In the genomic region with DNA sequence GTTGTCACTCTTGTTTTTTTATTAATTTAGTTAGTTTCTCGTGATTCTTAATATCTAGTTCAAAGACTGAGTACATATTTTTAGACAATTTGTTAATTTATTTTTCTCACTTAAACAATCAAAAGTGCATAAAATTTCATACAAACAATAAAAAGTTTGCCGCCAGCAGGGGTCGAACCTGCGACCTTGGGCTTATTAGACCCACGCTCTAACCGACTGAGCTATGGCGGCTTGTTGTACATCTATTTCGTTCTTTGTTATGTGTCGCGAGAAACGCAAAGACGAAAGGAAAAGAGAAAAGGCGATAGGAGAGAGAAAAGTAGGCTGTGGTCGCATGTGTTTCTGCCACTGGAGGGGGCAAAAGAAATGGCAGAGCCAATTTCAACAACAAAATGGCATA, we compare ENCODE assay signal across 5 worm cellular contexts.
TF ChIP-seq lines count a peak whose summit lies in the region.

No protein-coding gene starts in this region.

TF ChIP-seq in whole organism, L1 larva, 84 proteins besides CTCF, POLR2A, EP300 and RAD21 (continues in another document):
- TF ChIP-seq vab-15 (tag; optimal IDR thresholded peaks at IDR 0.05; lab: Kevin White, UChicago) (peak; percentile 65), nhr-77 (tag; optimal IDR thresholded peaks at IDR 0.05; lab: Kevin White, UChicago) (peak; percentile 73), tlp-1 (tag; optimal IDR thresholded peaks at IDR 0.05; lab: Kevin White, UChicago) (peak; percentile 80), C16A3.4 (tag; optimal IDR thresholded peaks at IDR 0.05; lab: Kevin White, UChicago) (peak; percentile 85), egl-27 (tag; optimal IDR thresholded peaks at IDR 0.05; lab: Kevin White, UChicago) (peak in 1 of 2 experiments; percentile 49), ceh-82 (tag; optimal IDR thresholded peaks at IDR 0.05; lab: Kevin White, UChicago) (peak; percentile 49 to 83 (median 70)), skn-1 (tag; optimal IDR thresholded peaks at IDR 0.05; lab: Kevin White, UChicago) (peak; percentile 74), efl-1 (optimal IDR thresholded peaks at IDR 0.05; lab: Kevin White, UChicago) (peak; percentile 25 to 42), efl-1 (GFP tag; optimal IDR thresholded peaks at IDR 0.05 in 1 of 2; lab: Kevin White, UChicago) (no peak), xbp-1 (tag; optimal IDR thresholded peaks at IDR 0.05; lab: Kevin White, UChicago) (peak; percentile 81), nhr-90 (tag; optimal IDR thresholded peaks at IDR 0.05; lab: Kevin White, UChicago; ENCODE audit: poor library complexity) (peak; percentile 70), ets-5 (GFP tag; IDR thresholded peaks at IDR 0.05; lab: Robert Waterston, UW) (peak; percentile 79; the same call in 1 of the 2 replicates), C04F5.9 (tag; optimal IDR thresholded peaks at IDR 0.05; lab: Kevin White, UChicago) (peak; percentile 25), egl-13 (tag; optimal IDR thresholded peaks at IDR 0.05; lab: Kevin White, UChicago) (peak; percentile 76), ama-1 (optimal IDR thresholded peaks at IDR 0.05; lab: Kevin White, UChicago) (no peak), unc-30 (tag; optimal IDR thresholded peaks at IDR 0.05; lab: Kevin White, UChicago) (no peak), fkh-8 (tag; optimal IDR thresholded peaks at IDR 0.05; lab: Kevin White, UChicago) (peak; percentile 89)

TF ChIP-seq in whole organism, L3 larva, 47 proteins besides CTCF, POLR2A, EP300 and RAD21 (continues in another document):
- peak; percentile 84 for TF ChIP-seq lin-39 (tag; optimal IDR thresholded peaks at IDR 0.05; lab: Kevin White, UChicago)
- TF ChIP-seq unc-39 (tag; optimal IDR thresholded peaks at IDR 0.05; lab: Kevin White, UChicago): peak; percentile 61
- peak; percentile 78 for TF ChIP-seq elt-2 (tag; optimal IDR thresholded peaks at IDR 0.05; lab: Kevin White, UChicago)
- peak; percentile 26 for TF ChIP-seq snpc-4 (tag; optimal IDR thresholded peaks at IDR 0.05; lab: Kevin White, UChicago)
- no peak for TF ChIP-seq ceh-9 (tag; optimal IDR thresholded peaks at IDR 0.05; lab: Kevin White, UChicago)
- peak in 1 of 3 experiments; percentile 40 for TF ChIP-seq elt-3 (tag; optimal IDR thresholded peaks at IDR 0.05; lab: Kevin White, UChicago)
- TF ChIP-seq nhr-76 (tag; optimal IDR thresholded peaks at IDR 0.05; lab: Kevin White, UChicago): peak; percentile 23
- peak; percentile 48 for TF ChIP-seq ztf-11 (tag; optimal IDR thresholded peaks at IDR 0.05; lab: Kevin White, UChicago)
- peak; percentile 85 for TF ChIP-seq egl-27 (tag; optimal IDR thresholded peaks at IDR 0.05; lab: Kevin White, UChicago)
- TF ChIP-seq mdl-1 (tag; optimal IDR thresholded peaks at IDR 0.05; lab: Kevin White, UChicago): no peak
- TF ChIP-seq tbx-2 (tag; optimal IDR thresholded peaks at IDR 0.05; lab: Kevin White, UChicago): peak; percentile 84
- TF ChIP-seq zag-1 (tag; optimal IDR thresholded peaks at IDR 0.05; lab: Kevin White, UChicago): no peak
- peak; percentile 10 for TF ChIP-seq mml-1 (tag; optimal IDR thresholded peaks at IDR 0.05; lab: Kevin White, UChicago)
- no peak for TF ChIP-seq ZK546.5 (tag; optimal IDR thresholded peaks at IDR 0.05; lab: Kevin White, UChicago)
- peak; percentile 75 for TF ChIP-seq pha-4 (tag; optimal IDR thresholded peaks at IDR 0.05; lab: Kevin White, UChicago)
- TF ChIP-seq fos-1 (tag; optimal IDR thresholded peaks at IDR 0.05; lab: Kevin White, UChicago): peak; percentile 29
- TF ChIP-seq unc-62 (GFP tag; optimal IDR thresholded peaks at IDR 0.05; lab: Kevin White, UChicago): peak; percentile 17
- TF ChIP-seq elt-1 (tag; optimal IDR thresholded peaks at IDR 0.05; lab: Kevin White, UChicago): no peak

TF ChIP-seq in whole organism, early embryonic, 17 proteins besides CTCF, POLR2A, EP300 and RAD21:
- TF ChIP-seq ceh-13 (GFP tag; optimal IDR thresholded peaks at IDR 0.05; lab: Kevin White, UChicago) (peak; percentile 94), tra-4 (tag; optimal IDR thresholded peaks at IDR 0.05; lab: Kevin White, UChicago) (peak; percentile 95), ceh-36 (tag; optimal IDR thresholded peaks at IDR 0.05; lab: Kevin White, UChicago) (peak; percentile 94), hmbx-1 (tag; optimal IDR thresholded peaks at IDR 0.05; lab: Kevin White, UChicago) (peak; percentile 88), ama-1 (optimal IDR thresholded peaks at IDR 0.05; lab: Kevin White, UChicago) (no peak), ets-7 (tag; optimal IDR thresholded peaks at IDR 0.05; lab: Kevin White, UChicago) (peak; percentile 88), F13C5.2 (tag; optimal IDR thresholded peaks at IDR 0.05; lab: Kevin White, UChicago) (peak; percentile 98), aly-1 (tag; optimal IDR thresholded peaks at IDR 0.05; lab: Kevin White, UChicago) (peak; percentile 94), hmg-4 (GFP tag; optimal IDR thresholded peaks at IDR 0.05; lab: Kevin White, UChicago) (peak; percentile 98), tbx-37 (GFP tag; conservative IDR thresholded peaks at IDR 0.05; lab: Robert Waterston, UW) (peak; percentile 88), pes-1 (GFP tag; IDR thresholded peaks at IDR 0.05; lab: Robert Waterston, UW) (peak; percentile 96), tbx-11 (GFP tag; IDR thresholded peaks at IDR 0.05; lab: Robert Waterston, UW) (peak; percentile 98), B0310.2 (tag; optimal IDR thresholded peaks at IDR 0.05; lab: Kevin White, UChicago) (peak; percentile 95), sea-1 (GFP tag; conservative IDR thresholded peaks at IDR 0.05; lab: Robert Waterston, UW) (peak; percentile 95), scrt-1 (GFP tag; IDR thresholded peaks at IDR 0.05; lab: Robert Waterston, UW) (peak; percentile 97), hnd-1 (tag; optimal IDR thresholded peaks at IDR 0.05; lab: Kevin White, UChicago) (peak; percentile 91), flt-1 (GFP tag; IDR thresholded peaks at IDR 0.05; lab: Robert Waterston, UW) (peak; percentile 96)

TF ChIP-seq in whole organism, midembryonic, 9 proteins besides CTCF, POLR2A, EP300 and RAD21:
- TF ChIP-seq ztf-23 (GFP tag; IDR thresholded peaks at IDR 0.05; lab: Robert Waterston, UW) (peak; percentile 97), tab-1 (GFP tag; IDR thresholded peaks at IDR 0.05; lab: Robert Waterston, UW) (peak; percentile 97), klf-2 (GFP tag; conservative IDR thresholded peaks at IDR 0.05; lab: Robert Waterston, UW) (peak; percentile 96), cog-1 (tag; optimal IDR thresholded peaks at IDR 0.05; lab: Kevin White, UChicago) (peak; percentile 99), ref-1 (GFP tag; conservative IDR thresholded peaks at IDR 0.05; lab: Robert Waterston, UW) (peak; percentile 90), ztf-29 (GFP tag; IDR thresholded peaks at IDR 0.05; lab: Robert Waterston, UW) (peak; percentile 99), flt-1 (GFP tag; IDR thresholded peaks at IDR 0.05; lab: Robert Waterston, UW) (peak; percentile 97), med-1 (GFP tag; optimal IDR thresholded peaks at IDR 0.05; lab: Kevin White, UChicago; ENCODE audit: insufficient read depth) (peak; percentile 82), T22C8.4 (GFP tag; IDR thresholded peaks at IDR 0.05; lab: Robert Waterston, UW) (peak; percentile 96)

TF ChIP-seq in whole organism, young adult, 124 proteins besides CTCF, POLR2A, EP300 and RAD21 (continues in another document):
- peak; percentile 74; the same call in 1 of the 2 replicates for TF ChIP-seq bed-2 (GFP tag; IDR thresholded peaks at IDR 0.05; lab: Robert Waterston, UW)
- TF ChIP-seq atf-7 (tag; optimal IDR thresholded peaks at IDR 0.05; lab: Kevin White, UChicago): peak; percentile 86
- TF ChIP-seq D2030.7 (GFP tag; IDR thresholded peaks at IDR 0.05; lab: Robert Waterston, UW): peak; percentile 62; the same call in 1 of the 2 replicates
- peak; percentile 56 for TF ChIP-seq F57C9.4 (tag; optimal IDR thresholded peaks at IDR 0.05; lab: Kevin White, UChicago)
- TF ChIP-seq hlh-12 (tag; optimal IDR thresholded peaks at IDR 0.05; lab: Kevin White, UChicago): no peak
- peak; percentile 56; the same call in 1 of the 2 replicates for TF ChIP-seq C17E4.6 (GFP tag; IDR thresholded peaks at IDR 0.05; lab: Robert Waterston, UW)
- peak; percentile 71; the same call in 1 of the 2 replicates for TF ChIP-seq B0336.3 (GFP tag; IDR thresholded peaks at IDR 0.05; lab: Robert Waterston, UW)
- TF ChIP-seq ceh-58 (GFP tag; IDR thresholded peaks at IDR 0.05; lab: Robert Waterston, UW): peak; percentile 84; the same call in 1 of the 2 replicates
- peak; percentile 54 for TF ChIP-seq sptf-2 (GFP tag; optimal IDR thresholded peaks at IDR 0.05; lab: Kevin White, UChicago)
- TF ChIP-seq let-607 (tag; optimal IDR thresholded peaks at IDR 0.05; lab: Kevin White, UChicago): peak; percentile 65 to 81
- TF ChIP-seq lsy-27 (tag; optimal IDR thresholded peaks at IDR 0.05; lab: Kevin White, UChicago; ENCODE audit: borderline replicate concordance, insufficient read depth): peak; percentile 76
- TF ChIP-seq gei-17 (GFP tag; optimal IDR thresholded peaks at IDR 0.05; lab: Kevin White, UChicago): peak; percentile 79
- TF ChIP-seq nhr-179 (tag; optimal IDR thresholded peaks at IDR 0.05; lab: Kevin White, UChicago): peak; percentile 49
- peak; percentile 52 for TF ChIP-seq nhr-27 (tag; optimal IDR thresholded peaks at IDR 0.05; lab: Kevin White, UChicago)
- peak; percentile 64 to 93 for TF ChIP-seq rec-8 (tag; optimal IDR thresholded peaks at IDR 0.05; lab: Kevin White, UChicago)
- TF ChIP-seq Y67H2A.10 (GFP tag; conservative IDR thresholded peaks at IDR 0.05; lab: Robert Waterston, UW): 0 out of 2 replicates have a peak, but pooled peaks have one; percentile 12
- TF ChIP-seq mes-4 (tag; optimal IDR thresholded peaks at IDR 0.05; lab: Kevin White, UChicago): peak; percentile 70
- TF ChIP-seq hrde-1 (tag; optimal IDR thresholded peaks at IDR 0.05; lab: Kevin White, UChicago; ENCODE audit: borderline replicate concordance): peak; percentile 55
- TF ChIP-seq zfh-2 (GFP tag; conservative IDR thresholded peaks at IDR 0.05; lab: Robert Waterston, UW): 0 out of 2 replicates have a peak, but pooled peaks have one; percentile 34
- TF ChIP-seq nhr-80 (tag; optimal IDR thresholded peaks at IDR 0.05; lab: Kevin White, UChicago): peak; percentile 61
- TF ChIP-seq cebp-1 (GFP tag; IDR thresholded peaks at IDR 0.05; lab: Robert Waterston, UW): peak; percentile 59; the same call in 1 of the 2 replicates
- TF ChIP-seq cebp-1 (tag; optimal IDR thresholded peaks at IDR 0.05; lab: Kevin White, UChicago): peak; percentile 83
- TF ChIP-seq egl-18 (GFP tag; IDR thresholded peaks at IDR 0.05; lab: Robert Waterston, UW): no peak
- TF ChIP-seq lsl-1 (GFP tag; optimal IDR thresholded peaks at IDR 0.05; lab: Kevin White, UChicago): peak; percentile 4
- TF ChIP-seq attf-5 (GFP tag; optimal IDR thresholded peaks at IDR 0.05; lab: Kevin White, UChicago): peak; percentile 72
- peak; percentile 50; the same call in 1 of the 2 replicates for TF ChIP-seq attf-3 (GFP tag; conservative IDR thresholded peaks at IDR 0.05; lab: Robert Waterston, UW)
- peak; percentile 64 for TF ChIP-seq lin-54 (GFP tag; optimal IDR thresholded peaks at IDR 0.05; lab: Kevin White, UChicago)
- no peak for TF ChIP-seq xnd-1 (tag; optimal IDR thresholded peaks at IDR 0.05; lab: Kevin White, UChicago)
- TF ChIP-seq F10E7.11 (tag; optimal IDR thresholded peaks at IDR 0.05; lab: Kevin White, UChicago): peak; percentile 63
- no peak for TF ChIP-seq akir-1 (GFP tag; optimal IDR thresholded peaks at IDR 0.05; lab: Kevin White, UChicago)

Comparison
In these comparisons a context has a peak if more than half of its experiments do, and no peak if none do; other contexts are left out.
1. Of the 8 proteins assayed by ChIP-seq in both whole organism, young adult and whole organism, L1 larva: peak only in whole organism, young adult: ama-1; only in whole organism, L1 larva: unc-62; in both: dpl-1, nhr-90, snpc-4 and unc-130; in neither: 0; mixed calls (peak in some experiments, not most) for 2.